Worm (Caenorhabditis elegans): ENCODE measurements around the gene bgnt-1.4.

ce11 chrV:4720884-4721464 lies 39.8 kb upstream of the bgnt-1.4 start:
- TF ChIP-seq fos-1 (tag; optimal IDR thresholded peaks at IDR 0.05) (no peak), ceh-82 (tag; optimal IDR thresholded peaks at IDR 0.05) (no peak)

All from whole organism, L1 larva.